Worm (Caenorhabditis elegans) whole organism, mixed stage, embryonic: ENCODE results near the gene nhr-120.

Source experiments
- lsy-2 ChIP-seq: fragments of 150-350 bp; optimal IDR thresholded peaks from 2 replicates; lab custom pipeline; 2014; ENCODE audit warnings: missing biosample characterization, missing genetic modification characterization
- mab-5 ChIP-seq: fragments of 150-350 bp; optimal IDR thresholded peaks from 2 replicates; lab custom pipeline; 2014; ENCODE audit warnings: missing biosample characterization, missing genetic modification characterization
- mep-1 ChIP-seq: fragments of 150-350 bp; optimal IDR thresholded peaks from 2 replicates; lab custom pipeline; 2017; ENCODE audit warnings: missing biosample characterization, missing genetic modification reagents, missing genetic modification characterization, inconsistent platforms
- unc-62 ChIP-seq: fragments of 150-350 bp; optimal IDR thresholded peaks from 2 replicates; lab custom pipeline; 2014; ENCODE audit warnings: missing biosample characterization, missing genetic modification reagents, missing genetic modification characterization

ce11 chrX:6607599-6607998 is 32.8 kb downstream of the nhr-120 start:
- TF ChIP-seq mep-1 (tag; lab: Kevin White, UChicago) (no peak), unc-62 (GFP tag; lab: Kevin White, UChicago) (no peak), lsy-2 (no peak), mab-5 (no peak)
